Fruit fly (Drosophila melanogaster): ENCODE results near the gene CG5177.
A peak's percentile ranks its signal among the peaks of the same experiment; 100 is the strongest.

Gene CG5177

dm6 chr2L:7436492-7437324 lies 31.7 kb downstream of the CG5177 start (continued):
- peak; percentile 56 for TF ChIP-seq Antp (GFP tag; optimal IDR thresholded peaks at IDR 0.05)
- no peak for TF ChIP-seq usp (GFP tag; optimal IDR thresholded peaks at IDR 0.05)
- TF ChIP-seq bigmax (GFP tag; optimal IDR thresholded peaks at IDR 0.05): peak; percentile 12
- peak; percentile 43; the same call in 1 of the 2 replicates for TF ChIP-seq CG31441 (GFP tag; IDR thresholded peaks at IDR 0.05)
- TF ChIP-seq CG11560 (tag; IDR thresholded peaks at IDR 0.05): no peak
- peak; percentile 81 for TF ChIP-seq CG4854 (GFP tag; optimal IDR thresholded peaks at IDR 0.05)
- TF ChIP-seq ato (GFP tag; IDR thresholded peaks at IDR 0.05; ENCODE audit: partially characterized antibody): no peak
- TF ChIP-seq Fer3 (tag; optimal IDR thresholded peaks at IDR 0.05): peak; percentile 85
- TF ChIP-seq pb (GFP tag; optimal IDR thresholded peaks at IDR 0.05): peak; percentile 44
- TF ChIP-seq CG31388 (GFP tag; optimal IDR thresholded peaks at IDR 0.05): peak; percentile 23
- no peak for TF ChIP-seq nerfin-2 (GFP tag; IDR thresholded peaks at IDR 0.05; ENCODE audit: partially characterized antibody)
- TF ChIP-seq HLH54F (GFP tag; optimal IDR thresholded peaks at IDR 0.05): peak; percentile 49
- TF ChIP-seq Side (GFP tag; optimal IDR thresholded peaks at IDR 0.05): peak; percentile 64
- TF ChIP-seq cwo (GFP tag; optimal IDR thresholded peaks at IDR 0.05): peak; percentile 55
- TF ChIP-seq NC2α (GFP tag; optimal IDR thresholded peaks at IDR 0.05): peak; percentile 60
- TF ChIP-seq Neu2 (GFP tag; optimal IDR thresholded peaks at IDR 0.05; ENCODE audit: borderline replicate concordance): no peak
- TF ChIP-seq TFAM (GFP tag; optimal IDR thresholded peaks at IDR 0.05): no peak
- peak; percentile 85 for TF ChIP-seq Rfx (GFP tag; IDR thresholded peaks at IDR 0.05)
- TF ChIP-seq CG43689 (GFP tag; IDR thresholded peaks at IDR 0.05): peak; percentile 80
- peak; percentile 58 for TF ChIP-seq kni (GFP tag; optimal IDR thresholded peaks at IDR 0.05)
- peak; percentile 56 for TF ChIP-seq CG12155 (GFP tag; optimal IDR thresholded peaks at IDR 0.05)
- no peak for TF ChIP-seq lov (optimal IDR thresholded peaks at IDR 0.05)
- peak; percentile 61; the same call in 1 of the 3 replicates for TF ChIP-seq lov (GFP tag; IDR thresholded peaks at IDR 0.05)
- TF ChIP-seq CG4424 (GFP tag; optimal IDR thresholded peaks at IDR 0.05): peak; percentile 45
- 0 out of 2 replicates have a peak, but pooled peaks have one; percentile 20 for TF ChIP-seq ap (GFP tag; IDR thresholded peaks at IDR 0.05)
- no peak for TF ChIP-seq Scr (GFP tag; IDR thresholded peaks at IDR 0.05; ENCODE audit: partially characterized antibody)
- no peak for TF ChIP-seq nom (GFP tag; optimal IDR thresholded peaks at IDR 0.05)
- TF ChIP-seq dm (GFP tag; optimal IDR thresholded peaks at IDR 0.05): peak; percentile 40
- peak; percentile 70 for TF ChIP-seq bowl (GFP tag; IDR thresholded peaks at IDR 0.05)
- TF ChIP-seq tll (GFP tag; optimal IDR thresholded peaks at IDR 0.05): no peak
- peak; percentile 93 for TF ChIP-seq sens (GFP tag)
- TF ChIP-seq CG3065 (GFP tag; optimal IDR thresholded peaks at IDR 0.05): peak; percentile 33
- no peak for TF ChIP-seq Oli (tag; optimal IDR thresholded peaks at IDR 0.05)
- no peak; the same call in 2 of the 3 replicates for TF ChIP-seq row (GFP tag; IDR thresholded peaks at IDR 0.05)
- peak; percentile 40 for TF ChIP-seq CG4820 (GFP tag; optimal IDR thresholded peaks at IDR 0.05)
- peak; percentile 68 for TF ChIP-seq CG15269 (tag; optimal IDR thresholded peaks at IDR 0.05)
- TF ChIP-seq jing (GFP tag; optimal IDR thresholded peaks at IDR 0.05): no peak
- TF ChIP-seq CG17802 (tag; optimal IDR thresholded peaks at IDR 0.05): peak; percentile 36
- peak; percentile 57 for TF ChIP-seq trh (GFP tag; optimal IDR thresholded peaks at IDR 0.05)
- peak; percentile 67 for TF ChIP-seq CG5180 (GFP tag; optimal IDR thresholded peaks at IDR 0.05)
- peak; percentile 70 for TF ChIP-seq CG9876 (GFP tag; optimal IDR thresholded peaks at IDR 0.05)
- no peak for TF ChIP-seq nmo (GFP tag; optimal IDR thresholded peaks at IDR 0.05)
- TF ChIP-seq CG11456 (GFP tag; IDR thresholded peaks at IDR 0.05): peak; percentile 88
- TF ChIP-seq seq (GFP tag; IDR thresholded peaks at IDR 0.05): peak; percentile 84
- TF ChIP-seq CG17612 (GFP tag; IDR thresholded peaks at IDR 0.05): peak; percentile 67
- no peak for TF ChIP-seq CG10321 (GFP tag; IDR thresholded peaks at IDR 0.05)
- TF ChIP-seq mirr (GFP tag; optimal IDR thresholded peaks at IDR 0.05): peak; percentile 94
- TF ChIP-seq kay (GFP tag; optimal IDR thresholded peaks at IDR 0.05): peak; percentile 46
- no peak for TF ChIP-seq Deaf1 (tag; optimal IDR thresholded peaks at IDR 0.05)

All from whole organism, embryonic.